Worm (Caenorhabditis elegans) whole organism, L1 larva: ENCODE results near the gene nhr-291.

ENCODE experiments used
- nhr-12 ChIP-seq: sonication (generic microtip); optimal IDR thresholded peaks from 2 replicates; lab custom pipeline; 2017; ENCODE audit warnings: missing biosample characterization, missing genetic modification characterization
- nhr-28 ChIP-seq: fragments of 150-350 bp; optimal IDR thresholded peaks from 2 replicates; lab custom pipeline; 2014; ENCODE audit warnings: missing biosample characterization, missing genetic modification characterization
- sox-4 ChIP-seq: sonication (generic microtip); optimal IDR thresholded peaks from 2 replicates; lab custom pipeline; 2016; ENCODE audit warnings: missing genetic modification characterization, missing compliant biosample characterization
- sup-37 ChIP-seq: fragments of 200-800 bp; sonication (Bioruptor generic); optimal IDR thresholded peaks from 2 replicates; lab custom pipeline; 2018; ENCODE audit warnings: mild to moderate bottlenecking, missing genetic modification characterization, missing compliant biosample characterization

ce11 chrV:15367770-15368169 is 49.0 kb downstream of the nhr-291 start:
- TF ChIP-seq sox-4 (tag; lab: Kevin White, UChicago), result no peak
- no peak for TF ChIP-seq nhr-28
- TF ChIP-seq sup-37 (GFP tag; lab: Kevin White, UChicago), result no peak
- TF ChIP-seq nhr-12 (tag; lab: Kevin White, UChicago), result no peak
